Fruit fly (Drosophila melanogaster): ENCODE results near the gene knk.

Gene knk

dm6 chr3R:10144103-10144998 lies 18.9 kb upstream of the knk start, which contains the start of the genes TAF1B and Invadolysin:
TAF1B (minus strand) TSS chr3R:10144184.
Invadolysin (plus strand) TSS chr3R:10144668.
- no peak for TF ChIP-seq CG8478 (optimal IDR thresholded peaks at IDR 0.05)
- peak; percentile 25 to 39 for TF ChIP-seq CTCF (optimal IDR thresholded peaks at IDR 0.05)

DNA sequence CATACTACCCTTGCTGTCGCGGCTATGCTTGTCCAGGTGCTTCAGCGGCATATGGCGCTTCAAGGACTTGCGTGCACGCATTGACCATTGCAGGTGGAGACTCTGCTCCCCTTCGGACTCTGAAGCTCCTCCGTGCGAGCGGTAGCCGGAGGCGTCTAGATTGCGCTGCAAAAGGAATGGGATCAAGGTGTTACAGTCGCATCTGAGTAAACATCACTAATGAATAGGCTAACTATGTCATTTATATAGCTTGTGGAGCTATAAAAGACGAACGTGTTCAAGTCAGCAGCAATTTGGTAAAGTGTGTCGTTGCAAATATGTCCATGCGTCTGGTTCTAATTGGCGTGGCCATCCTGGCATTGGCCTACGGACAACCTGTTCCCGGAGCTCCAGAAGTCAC lies 17.3 kb upstream of the knk start, which contains the start of gene CG42759:
TSS of gene CG42759 (plus strand) at position 301 of the 400 bp plus-strand sequence.
- TF ChIP-seq CTCF (optimal IDR thresholded peaks at IDR 0.05) (no peak), CG8478 (optimal IDR thresholded peaks at IDR 0.05) (no peak)

dm6 chr3R:10139649-10140598 lies 14.5 kb upstream of the knk start, which contains the start of gene tws:
tws (minus strand) TSS chr3R:10139772.
- TF ChIP-seq CG8478 (optimal IDR thresholded peaks at IDR 0.05) (no peak), CTCF (optimal IDR thresholded peaks at IDR 0.05) (no peak)

DNA sequence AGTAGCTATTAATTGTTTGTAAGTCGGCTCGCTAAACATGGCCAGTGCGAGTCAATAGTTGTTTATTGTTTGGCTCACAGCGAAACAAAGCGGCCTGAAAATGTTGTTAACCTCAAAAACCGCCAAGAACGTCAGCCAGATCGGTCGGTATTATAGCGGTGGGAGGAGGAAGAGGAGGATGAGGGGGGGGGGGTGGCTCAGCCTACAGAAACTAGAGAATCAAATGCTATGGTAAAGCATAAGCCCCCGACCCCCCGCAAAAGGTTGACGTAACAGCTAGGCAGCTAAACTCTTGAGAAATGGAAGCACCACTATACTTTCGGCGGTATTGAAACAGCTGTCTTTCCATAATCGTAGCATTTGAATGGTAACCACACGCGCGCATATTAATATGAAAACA lies 13.4 kb upstream of the knk start:
- no peak for TF ChIP-seq CG8478 (optimal IDR thresholded peaks at IDR 0.05)
- TF ChIP-seq CTCF (optimal IDR thresholded peaks at IDR 0.05) = no peak

dm6 chr3R:10137801-10138200 lies 12.3 kb upstream of the knk start:
- no peak for TF ChIP-seq CG8478 (optimal IDR thresholded peaks at IDR 0.05)
- no peak for TF ChIP-seq CTCF (optimal IDR thresholded peaks at IDR 0.05)

DNA sequence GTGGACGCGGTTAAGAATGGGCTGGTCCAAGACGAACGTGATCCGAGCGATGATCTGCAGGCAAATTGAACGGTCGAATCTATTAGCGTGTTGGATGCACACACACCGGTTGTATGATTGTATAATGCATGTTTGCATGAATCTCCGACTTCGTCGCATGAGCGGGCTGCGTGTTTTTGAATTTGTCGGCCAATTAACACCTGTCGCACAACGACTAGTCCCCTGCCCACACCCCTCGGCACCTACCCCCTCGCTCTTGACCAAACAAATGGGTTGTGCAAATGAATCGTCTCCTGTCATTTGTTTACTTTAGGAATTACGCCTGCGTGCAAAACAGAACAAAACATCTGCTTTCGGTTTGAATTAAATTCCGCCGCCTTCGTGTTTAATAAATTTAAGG lies 9.5 kb upstream of the knk start:
- TF ChIP-seq CTCF (optimal IDR thresholded peaks at IDR 0.05) = no peak
- no peak for TF ChIP-seq CG8478 (optimal IDR thresholded peaks at IDR 0.05)

DNA sequence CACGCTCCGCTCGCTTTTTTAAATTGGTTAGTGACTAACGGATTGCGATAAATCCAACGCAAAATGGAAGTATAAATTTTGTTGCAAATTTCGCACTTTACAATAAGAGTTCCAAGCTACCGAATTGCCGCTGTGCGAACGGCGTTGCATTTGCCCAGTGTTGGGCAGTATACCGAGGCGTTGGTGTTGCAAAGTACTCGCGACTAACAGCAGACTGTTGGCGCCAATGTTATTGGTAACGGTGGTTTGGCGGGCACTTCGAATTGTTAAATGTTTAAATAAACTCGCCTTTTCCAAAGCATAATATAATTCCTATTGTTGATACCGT lies 8.8 kb upstream of the knk start:
- no peak for TF ChIP-seq CG8478 (optimal IDR thresholded peaks at IDR 0.05)
- TF ChIP-seq CTCF (optimal IDR thresholded peaks at IDR 0.05) = peak; percentile 36 to 56

DNA sequence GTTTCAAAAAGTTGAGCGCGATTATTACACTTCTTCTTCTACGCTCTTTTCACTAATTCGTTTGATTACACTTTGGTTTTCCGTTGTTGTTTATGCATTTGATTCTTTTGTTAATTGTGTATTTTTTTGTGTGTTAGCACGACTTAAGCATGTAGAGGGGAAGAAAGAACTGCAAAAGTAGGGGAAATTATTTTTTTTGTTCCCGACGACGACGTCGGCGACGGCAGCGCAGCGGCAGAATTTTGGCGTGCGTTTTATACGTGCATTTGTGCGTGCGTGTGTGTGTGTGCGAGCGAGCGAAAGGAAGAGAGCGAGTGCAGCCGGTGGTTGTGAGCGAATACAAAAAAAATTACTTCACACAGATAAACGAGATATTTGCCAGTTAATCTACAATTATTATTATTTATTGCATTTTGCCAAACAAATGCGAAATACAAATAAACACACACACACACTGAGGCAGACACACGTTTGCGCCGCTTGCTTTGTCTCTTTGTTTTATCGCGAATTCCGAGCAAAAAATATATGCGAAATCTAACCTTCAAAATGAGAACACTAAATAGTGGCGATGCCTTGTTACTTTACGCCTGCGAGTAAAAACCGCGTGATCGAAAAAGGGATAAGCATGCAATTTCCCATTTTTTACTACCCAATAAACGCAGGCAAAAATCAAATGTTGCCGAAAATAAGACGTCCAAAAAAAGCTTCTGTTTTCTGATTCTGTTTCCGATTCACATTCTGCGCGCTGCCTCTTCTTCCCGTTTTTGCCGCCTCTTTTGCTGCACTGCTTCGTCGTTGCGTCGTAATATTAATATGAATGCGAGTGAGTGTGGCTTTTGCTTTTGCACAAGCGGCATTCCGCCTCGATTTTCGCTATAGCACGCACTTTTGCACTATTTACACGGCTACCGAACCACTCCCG lies 8.2 kb upstream of the knk start:
- no peak for TF ChIP-seq CG8478 (optimal IDR thresholded peaks at IDR 0.05)
- TF ChIP-seq CTCF (optimal IDR thresholded peaks at IDR 0.05) = no peak

DNA sequence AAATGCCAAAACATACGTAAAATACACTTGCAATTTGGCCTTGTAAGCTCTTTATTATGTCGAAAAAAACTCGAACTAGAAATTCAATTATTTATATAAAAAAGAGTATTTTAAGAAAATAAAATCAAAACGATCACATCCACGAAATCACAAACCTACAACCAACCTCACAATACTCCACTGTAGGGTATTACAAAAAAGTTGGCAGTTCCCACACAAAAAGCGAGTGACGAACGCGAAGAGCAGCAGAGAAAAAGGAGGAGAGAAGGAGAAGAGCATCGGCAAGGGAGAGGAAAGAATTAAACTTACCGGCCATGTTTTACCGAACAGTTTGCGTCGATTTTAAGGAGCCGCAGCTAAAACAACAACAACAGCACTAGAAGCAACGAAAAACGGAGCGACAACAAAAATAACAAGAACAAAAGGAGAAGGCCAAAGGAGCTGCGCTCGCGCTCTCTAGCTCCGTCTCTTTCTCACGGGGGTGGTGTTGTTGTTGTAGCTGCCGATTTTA lies 7.5 kb upstream of the knk start:
- TF ChIP-seq CTCF (optimal IDR thresholded peaks at IDR 0.05) (no peak), CG8478 (optimal IDR thresholded peaks at IDR 0.05) (no peak)

dm6 chr3R:10130975-10131529 lies 5.6 kb upstream of the knk start:
- TF ChIP-seq CG8478 (optimal IDR thresholded peaks at IDR 0.05) (no peak), CTCF (optimal IDR thresholded peaks at IDR 0.05) (no peak)

DNA sequence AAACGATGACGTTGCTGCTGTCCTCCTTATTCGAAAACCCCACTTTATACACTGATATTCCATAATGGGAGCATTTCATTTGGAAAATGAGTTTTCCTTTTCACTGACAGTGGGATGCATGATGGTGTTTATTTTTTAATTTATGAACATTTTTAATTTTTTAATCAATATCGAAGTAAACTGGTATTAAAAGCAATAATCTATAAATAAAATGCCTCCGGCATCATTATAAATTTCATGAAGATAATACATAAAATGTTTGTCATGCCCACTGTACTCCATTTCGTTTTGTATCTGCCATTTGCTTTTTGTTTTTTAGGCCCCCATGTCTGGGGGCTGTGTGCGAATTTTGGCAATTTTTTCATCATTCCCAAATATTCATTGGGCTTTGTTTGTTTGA lies 4.6 kb upstream of the knk start:
- TF ChIP-seq CG8478 (optimal IDR thresholded peaks at IDR 0.05) = no peak
- no peak for TF ChIP-seq CTCF (optimal IDR thresholded peaks at IDR 0.05)

DNA sequence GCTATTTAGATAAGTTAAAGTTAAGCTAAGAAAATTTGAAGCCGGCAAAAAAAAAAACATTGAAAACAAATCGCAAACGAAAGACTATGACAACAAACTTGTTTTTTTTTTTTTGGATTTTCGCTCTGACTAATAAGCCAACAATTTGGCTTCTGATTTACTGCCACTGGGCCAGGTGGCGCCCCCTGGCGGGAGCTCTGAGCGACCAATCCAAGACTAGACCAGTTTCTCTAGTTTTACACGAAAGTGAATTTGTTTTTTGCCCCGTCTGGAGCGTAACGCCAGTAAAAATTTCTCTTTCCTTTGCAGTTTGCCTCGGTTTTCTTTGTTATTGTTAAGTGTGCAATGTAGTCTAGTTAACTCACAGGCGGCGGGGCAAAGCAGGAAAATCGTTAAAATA lies 700 bp downstream of the knk start:
- TF ChIP-seq CTCF (optimal IDR thresholded peaks at IDR 0.05) (peak; percentile 75 to 80), CG8478 (optimal IDR thresholded peaks at IDR 0.05) (no peak)

- TF ChIP-seq CG8478 (optimal IDR thresholded peaks at IDR 0.05) (no peak), CTCF (optimal IDR thresholded peaks at IDR 0.05) (no peak)
Observed at dm6 chr3R:10121266-10121904, 4.1 kb downstream of the knk start, which contains the start of the genes gammaSnap2 and ATPsynepsilonL. gammaSnap2 (minus strand) TSS chr3R:10121400. ATPsynepsilonL (plus strand) TSS chr3R:10121773.

Data from S2 (cell line).